Fruit fly (Drosophila melanogaster): Measurements from ENCODE around the gene CG7296.

- TF ChIP-seq Dll (optimal IDR thresholded peaks at IDR 0.05) (no peak), psq (optimal IDR thresholded peaks at IDR 0.05) (no peak), pan (optimal IDR thresholded peaks at IDR 0.05) (no peak), CG8478 (optimal IDR thresholded peaks at IDR 0.05) (no peak), EcR (GFP tag; optimal IDR thresholded peaks at IDR 0.05) (no peak), usp (GFP tag; optimal IDR thresholded peaks at IDR 0.05) (no peak)
These were observed at the start of gene CG7296 for dm6 chr2L:10687009-10687793.

All from whole organism.